Fruit fly (Drosophila melanogaster) Kc167 (cell line): ENCODE measurements around the gene Argp.

Experiments used
- Myc ChIP-seq: fragments of >200 bp; optimal IDR thresholded peaks from 2 replicates; lab custom pipeline; 2017; ENCODE audit warnings: missing external identifiers
- psq ChIP-seq: fragments of >200 bp; optimal IDR thresholded peaks from 2 replicates; lab custom pipeline; 2017; ENCODE audit warnings: missing external identifiers

DNA sequence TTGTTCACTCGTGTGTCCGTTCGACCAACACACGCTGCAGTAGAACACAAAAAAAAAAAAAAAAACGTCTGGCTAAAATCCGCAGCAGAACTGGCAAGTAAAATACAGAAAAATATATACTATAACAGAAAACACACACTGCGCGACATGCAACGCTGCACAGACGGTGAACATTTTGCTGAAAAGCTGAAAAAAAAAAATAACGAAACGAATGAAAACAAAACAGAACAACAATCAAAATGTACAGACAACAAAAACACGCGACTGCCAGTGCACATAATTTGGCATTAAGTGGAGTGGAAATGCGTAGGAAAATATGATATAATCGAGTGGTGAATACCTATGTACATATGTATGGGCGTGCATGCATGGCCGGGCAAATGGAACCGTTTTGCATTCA lies 20.3 kb upstream of the Argp start:
- TF ChIP-seq Myc (lab: Kevin White, UChicago) (no peak), psq (lab: Kevin White, UChicago) (no peak)
